Worm (Caenorhabditis elegans): ENCODE data around the gene F59E12.8.

ce11 chrII:5660736-5661734 lies 24.3 kb upstream of the F59E12.8 start, which contains the start of the genes ift-43 and mdt-26:
- TF ChIP-seq lin-13 (tag; optimal IDR thresholded peaks at IDR 0.05) (peak; percentile 73), nhr-28 (tag; optimal IDR thresholded peaks at IDR 0.05) (no peak), nhr-2 (tag; optimal IDR thresholded peaks at IDR 0.05) (no peak)

Data from whole organism, mixed stage, embryonic.